Fruit fly (Drosophila melanogaster): ENCODE results near the gene CG18301.

Gene CG18301

DNA sequence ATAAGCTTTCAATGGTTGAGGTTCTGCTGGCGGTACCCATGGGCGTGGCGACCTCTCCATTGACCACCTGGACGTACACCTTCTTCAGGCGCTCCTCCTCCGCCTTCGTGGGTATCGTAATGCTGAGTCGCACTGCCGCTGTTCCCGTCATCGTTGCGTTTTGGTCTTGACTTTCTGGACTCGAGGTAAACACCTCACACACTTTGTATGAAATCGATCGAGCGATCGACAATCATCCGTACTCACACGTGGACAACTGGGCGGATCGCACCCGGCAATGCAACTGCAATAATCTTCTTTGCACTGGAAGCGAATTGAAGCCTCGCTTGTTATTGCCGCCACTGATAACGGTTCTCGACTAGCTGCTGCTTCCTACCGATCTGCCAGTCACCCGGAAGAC, 21.5 kb upstream of the CG18301 start, which contains the start of gene CG7384:
CG7384 (minus strand) TSS at position 366 of the 400 bp plus-strand sequence.
- no peak for TF ChIP-seq noc (tag; optimal IDR thresholded peaks at IDR 0.05)

DNA sequence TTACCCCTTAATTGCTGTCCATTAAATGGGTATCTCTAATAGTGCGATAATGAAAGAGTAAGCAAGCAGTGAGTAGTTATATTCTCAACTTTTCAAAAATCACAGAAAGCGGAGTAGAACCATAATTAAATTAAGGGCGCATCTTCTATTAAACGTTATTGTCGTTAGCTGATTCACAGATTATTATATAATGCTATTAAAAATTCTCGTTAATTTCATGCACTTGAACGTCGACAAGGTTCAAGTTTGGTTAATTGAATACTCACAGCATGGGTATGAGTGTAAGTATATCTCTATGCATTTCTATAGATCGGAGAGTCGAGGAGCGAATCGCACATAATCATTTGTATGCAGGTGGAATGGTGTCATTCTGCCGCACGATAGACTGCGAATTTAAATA, 20.8 kb upstream of the CG18301 start:
- no peak for TF ChIP-seq noc (tag; optimal IDR thresholded peaks at IDR 0.05)

- TF ChIP-seq noc (tag; optimal IDR thresholded peaks at IDR 0.05) = no peak
Observed at dm6 chr2L:10513837-10514499, 17.7 kb upstream of the CG18301 start.

DNA sequence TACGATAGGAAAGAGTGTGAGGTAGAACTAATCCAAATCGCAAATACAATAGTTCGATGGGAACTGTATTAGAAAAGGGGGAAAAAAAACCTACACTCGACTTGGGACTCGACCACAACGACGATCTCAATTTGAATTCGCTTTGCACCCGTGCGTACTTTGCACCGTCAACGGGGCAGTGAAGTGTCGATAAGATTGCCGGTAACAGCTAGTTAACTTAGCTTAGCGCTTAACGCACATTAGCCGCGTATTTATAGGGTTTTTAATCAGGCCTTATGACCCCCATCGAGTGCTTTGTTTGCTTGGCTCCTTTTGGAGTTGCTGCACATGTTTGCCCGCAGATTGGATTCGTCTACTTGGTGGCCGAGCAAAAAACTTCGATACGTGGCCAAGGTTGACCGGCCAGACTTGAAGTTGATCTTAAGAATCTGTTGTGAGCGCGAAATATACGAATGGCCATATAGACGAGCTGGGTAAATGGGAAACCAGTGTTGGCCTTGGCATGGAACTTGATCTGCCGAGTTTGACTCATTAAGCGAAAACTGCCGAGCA, 17.0 kb upstream of the CG18301 start:
- no peak for TF ChIP-seq noc (tag; optimal IDR thresholded peaks at IDR 0.05)

DNA sequence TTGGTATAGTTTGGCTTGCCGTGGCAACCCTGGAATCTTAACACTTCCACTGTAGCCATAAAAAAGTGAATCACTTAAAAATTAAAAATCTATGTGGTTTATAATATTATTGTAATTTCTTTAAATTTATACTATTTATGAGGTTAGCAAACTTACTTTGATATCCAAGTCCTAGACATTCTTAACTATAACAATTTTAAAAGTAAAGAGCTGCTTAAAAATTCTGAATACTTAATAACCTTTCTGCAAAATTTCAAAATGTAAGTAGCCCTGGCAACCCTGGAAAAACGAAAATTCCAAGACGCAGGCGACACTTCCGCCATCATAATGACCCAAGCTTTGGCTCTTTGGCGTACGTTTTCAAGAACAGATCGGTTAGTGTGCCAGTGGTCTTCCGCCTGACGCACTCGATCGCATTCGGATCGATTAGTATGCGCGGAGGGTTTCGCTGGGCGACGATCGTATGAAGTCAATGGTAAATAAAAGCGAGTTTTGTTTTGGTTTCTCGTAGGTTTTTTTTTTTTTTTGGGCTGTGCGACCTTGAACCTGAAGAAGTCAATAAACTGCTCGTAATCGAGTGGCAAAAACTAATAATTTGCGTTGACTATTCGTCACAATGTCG, 16.0 kb upstream of the CG18301 start:
- TF ChIP-seq noc (tag; optimal IDR thresholded peaks at IDR 0.05) = no peak

DNA sequence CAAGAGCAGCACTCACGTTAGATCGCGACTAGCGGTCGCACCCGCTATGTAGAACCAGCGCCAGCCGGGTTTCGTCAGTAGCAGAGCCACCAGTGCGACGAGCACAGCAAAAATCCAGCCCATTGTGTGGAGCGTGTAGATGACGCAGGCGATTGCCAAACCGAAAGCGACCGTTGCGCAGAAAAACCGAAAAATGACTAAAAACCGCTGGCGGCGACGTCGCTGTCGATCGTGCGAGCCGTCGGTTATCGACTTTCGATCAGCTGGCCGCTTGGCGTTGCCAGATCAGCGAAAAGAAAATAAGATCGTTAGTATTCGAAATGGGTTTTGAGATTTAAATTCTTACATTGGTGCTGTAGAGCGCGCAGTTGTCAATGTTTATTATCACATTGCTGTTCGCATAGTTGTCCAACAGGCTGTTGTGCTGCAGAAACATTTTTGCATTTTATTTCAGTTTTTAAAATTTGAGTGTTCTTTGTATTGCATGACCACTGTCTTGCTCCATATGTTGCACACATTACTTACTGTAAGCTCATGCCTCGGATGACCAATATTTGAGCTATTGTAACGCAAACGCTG, 15.1 kb upstream of the CG18301 start:
- peak; percentile 39 for TF ChIP-seq noc (tag; optimal IDR thresholded peaks at IDR 0.05)

dm6 chr2L:10517085-10517484, 14.5 kb upstream of the CG18301 start, which contains the start of the genes Fatp1 and Lrr47:
Gene Fatp1 (minus strand): TSS chr2L:10517218.
Gene Lrr47 (plus strand): TSS chr2L:10517335.
- TF ChIP-seq noc (tag; optimal IDR thresholded peaks at IDR 0.05) = no peak

dm6 chr2L:10519225-10519624, 12.4 kb upstream of the CG18301 start:
- peak; percentile 64 for TF ChIP-seq noc (tag; optimal IDR thresholded peaks at IDR 0.05)

DNA sequence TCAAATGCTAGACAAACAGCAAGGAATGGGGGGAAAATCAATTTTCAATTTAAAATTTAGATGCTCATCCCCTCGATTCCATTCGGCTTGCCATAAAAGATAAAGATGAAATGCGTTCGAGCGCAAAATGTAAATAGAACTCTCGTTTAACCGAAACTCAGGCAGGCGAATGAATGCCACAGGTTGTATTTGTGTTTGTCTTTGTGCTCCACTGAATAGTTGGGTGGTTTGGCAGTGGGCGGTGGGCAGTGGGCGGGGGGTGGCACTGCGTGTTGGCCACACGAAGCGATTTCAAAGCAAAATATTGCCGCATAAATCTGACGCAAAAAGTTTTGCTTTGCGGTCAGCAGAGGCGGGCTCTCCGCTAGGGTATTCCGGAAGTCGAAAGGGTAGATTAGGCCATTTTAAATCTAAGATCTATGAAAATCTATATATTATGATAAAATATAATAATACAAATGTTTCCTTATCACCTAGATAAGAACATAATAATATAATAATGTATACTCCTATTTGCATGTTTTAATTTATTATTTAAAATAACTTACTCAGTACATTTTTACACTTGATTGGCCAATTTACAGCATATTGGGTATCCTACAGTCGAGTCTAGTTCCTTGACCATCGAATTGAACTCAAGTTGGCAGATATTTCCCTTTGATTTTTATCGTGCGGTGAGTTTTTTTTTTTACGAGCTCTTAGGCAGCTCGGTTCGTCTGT, 9.3 kb upstream of the CG18301 start:
- TF ChIP-seq noc (tag; optimal IDR thresholded peaks at IDR 0.05) = no peak

DNA sequence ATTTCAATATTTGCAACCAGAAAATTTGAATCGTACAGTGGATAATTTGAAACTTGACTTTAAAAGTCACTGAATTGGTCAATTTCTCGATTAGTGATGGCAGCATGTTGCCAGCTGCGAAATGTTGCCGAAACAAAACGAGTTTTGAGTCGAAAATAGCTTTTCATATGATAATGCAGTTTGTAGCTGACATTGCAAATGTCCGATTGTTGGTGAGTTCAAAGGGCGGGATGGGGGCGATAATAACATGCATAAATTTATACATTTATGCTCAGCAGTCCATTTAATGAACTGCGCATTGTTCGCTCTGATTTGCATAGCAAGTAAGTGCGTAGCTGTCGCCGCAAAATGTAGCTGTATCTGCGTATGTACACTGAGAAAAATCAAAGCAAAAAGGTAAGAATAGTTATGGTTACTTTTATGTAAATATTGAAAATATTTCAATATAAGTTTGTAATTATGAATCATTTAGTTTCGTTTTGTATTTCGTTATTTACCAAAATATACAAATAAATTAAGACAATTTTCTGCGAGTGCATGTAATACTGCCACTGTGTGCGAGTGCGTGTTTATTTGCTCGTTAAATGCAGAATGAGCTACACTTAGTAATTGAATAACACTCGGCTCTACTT, 4.6 kb upstream of the CG18301 start, which contains the start of gene Lip4:
Lip4 (plus strand) TSS at position 620 of the 632 bp plus-strand sequence.
- peak; percentile 77 for TF ChIP-seq noc (tag; optimal IDR thresholded peaks at IDR 0.05)

DNA sequence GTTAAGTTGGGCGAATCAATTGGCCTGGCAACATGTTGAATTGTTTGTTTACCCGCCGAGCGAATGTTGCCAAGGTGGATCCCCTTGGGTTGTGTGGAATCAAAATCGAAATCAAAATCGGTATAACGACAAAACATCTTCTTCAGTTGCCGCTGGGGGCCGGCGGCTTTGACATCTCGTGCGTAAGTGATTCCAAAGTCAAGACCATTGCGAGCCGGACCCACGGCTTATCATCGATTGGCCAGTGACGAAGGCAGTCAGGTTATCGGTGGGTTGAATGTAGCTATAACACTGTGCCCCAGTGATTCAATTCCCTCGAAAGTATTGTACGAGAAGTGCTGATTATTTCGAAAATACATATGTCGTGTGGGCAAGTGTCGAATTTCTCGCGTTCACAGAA, 2.6 kb upstream of the CG18301 start:
- peak; percentile 21 for TF ChIP-seq noc (tag; optimal IDR thresholded peaks at IDR 0.05)

dm6 chr2L:10530089-10530488, 1.5 kb upstream of the CG18301 start:
- TF ChIP-seq noc (tag; optimal IDR thresholded peaks at IDR 0.05) = no peak

DNA sequence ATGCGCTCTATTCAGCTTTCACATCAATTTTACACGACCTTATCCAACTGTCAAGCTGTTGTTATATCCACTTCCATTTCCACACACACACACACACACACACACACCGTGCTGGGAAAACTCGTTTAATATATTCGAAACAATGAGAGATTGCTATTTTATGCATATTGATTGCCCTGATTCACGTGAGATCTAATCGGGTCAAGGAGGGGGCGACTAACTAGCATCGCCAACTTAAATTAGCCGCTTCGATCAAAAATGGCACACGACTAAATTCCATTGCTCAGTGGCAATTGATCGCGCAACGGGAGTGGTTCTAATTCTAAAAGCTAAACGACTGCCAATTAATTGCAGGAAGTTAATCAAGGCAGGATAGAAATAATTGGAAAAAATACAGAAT, 2.4 kb downstream of the CG18301 start, which contains the start of gene CG18302:
CG18302 (plus strand) TSS at position 301 of the 400 bp plus-strand sequence.
- TF ChIP-seq noc (tag; optimal IDR thresholded peaks at IDR 0.05) = no peak

dm6 chr2L:10539360-10539759, 7.7 kb downstream of the CG18301 start:
- no peak for TF ChIP-seq noc (tag; optimal IDR thresholded peaks at IDR 0.05)

DNA sequence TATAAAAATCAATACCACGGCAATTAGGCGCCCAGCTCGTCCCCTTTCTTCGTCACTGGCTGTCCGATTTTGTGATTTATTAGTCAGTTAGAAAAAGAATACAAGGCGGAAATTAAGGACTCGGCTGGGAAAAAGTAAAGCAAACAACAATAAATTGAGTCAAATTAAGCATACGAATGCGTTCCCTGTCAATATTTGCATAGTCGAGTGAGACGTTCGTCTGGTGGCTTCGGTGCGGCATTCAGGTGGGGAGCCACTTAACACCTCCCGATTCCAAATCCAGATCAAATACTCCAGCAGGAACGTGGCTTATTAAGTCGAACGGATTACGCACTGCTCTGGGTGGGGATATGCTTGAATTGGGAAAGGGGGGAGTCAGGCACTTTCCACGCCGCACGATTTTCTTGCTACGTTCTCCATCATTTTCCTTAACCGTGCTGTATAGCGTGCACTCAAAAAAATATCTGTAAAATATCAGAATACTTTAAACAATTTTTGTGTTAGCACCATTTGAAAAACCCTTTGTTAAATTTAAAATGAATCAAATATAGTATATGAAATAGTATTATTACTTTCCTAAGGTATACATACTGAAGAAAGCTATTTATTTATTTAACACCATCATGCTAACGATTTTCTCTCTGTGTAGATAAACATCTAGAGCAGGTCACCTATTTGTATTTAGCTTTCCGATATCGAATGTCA, 11.6 kb downstream of the CG18301 start:
- no peak for TF ChIP-seq noc (tag; optimal IDR thresholded peaks at IDR 0.05)

All from whole organism, larva.